Worm (Caenorhabditis elegans) whole organism, L1 larva: ENCODE results near the gene sid-5.

Source experiments
- C16A3.4 ChIP-seq: fragments of 150-350 bp; optimal IDR thresholded peaks from 2 replicates; lab custom pipeline; 2014; ENCODE audit warnings: missing biosample characterization, missing genetic modification characterization
- blmp-1 ChIP-seq: fragments of 150-350 bp; optimal IDR thresholded peaks from 2 replicates; lab custom pipeline; 2014; ENCODE audit warnings: missing biosample characterization, missing genetic modification characterization
- egl-27 ChIP-seq, 2 experiments: fragments of 150-350 bp in 1 of 2; sonication (generic microtip); optimal IDR thresholded peaks; 3 replicates each; lab custom pipeline; 2017 to 2018; ENCODE audit warnings: missing biosample characterization in 2 of 2, missing genetic modification characterization in 2 of 2, missing genetic modification reagents in 2 of 2
- fkh-4 ChIP-seq: sonication (generic microtip); optimal IDR thresholded peaks from 2 replicates; lab custom pipeline; 2016; ENCODE audit warnings: missing compliant biosample characterization, missing genetic modification characterization, borderline replicate concordance
- mdl-1 ChIP-seq, 2 experiments: fragments of 150-350 bp; optimal IDR thresholded peaks; 2 replicates each; lab custom pipeline; 2014 to 2017; ENCODE audit warnings: missing biosample characterization in 2 of 2, missing genetic modification characterization in 2 of 2, inconsistent platforms in 1 of 2
- nhr-76 ChIP-seq: sonication (generic microtip); optimal IDR thresholded peaks from 2 replicates; lab custom pipeline; 2017; ENCODE audit warnings: missing biosample characterization, missing genetic modification characterization
- snpc-4 ChIP-seq: fragments of 150-350 bp; optimal IDR thresholded peaks from 2 replicates; lab custom pipeline; 2014; ENCODE audit warnings: missing biosample characterization, missing genetic modification characterization
- xbp-1 ChIP-seq: sonication (generic microtip); optimal IDR thresholded peaks from 2 replicates; lab custom pipeline; 2016; ENCODE audit warnings: missing genetic modification characterization, missing compliant biosample characterization

DNA sequence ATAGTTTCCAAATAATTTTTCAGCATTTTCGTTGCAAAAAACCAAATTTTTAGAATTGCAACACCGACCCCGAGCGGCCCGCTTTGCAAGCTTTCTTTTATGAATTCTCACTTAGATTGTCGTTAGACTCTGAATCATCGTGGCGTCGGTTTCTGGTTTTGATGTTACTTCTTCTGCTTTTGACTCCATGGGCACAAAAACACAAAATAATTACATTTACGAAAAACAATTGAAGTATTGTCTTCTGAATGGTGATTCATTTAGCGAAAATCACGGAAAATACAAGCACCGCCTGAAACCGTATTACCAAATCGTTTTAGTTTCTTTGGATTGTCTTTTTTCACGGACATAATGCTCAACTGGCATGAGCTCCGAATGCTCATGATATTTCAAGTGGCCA, 3.4 kb upstream of the sid-5 start, which contains the start of gene pes-23:
- no peak for TF ChIP-seq nhr-76 (tag; lab: Kevin White, UChicago)
- TF ChIP-seq egl-27 (tag; optimal IDR thresholded peaks at IDR 0.05; lab: Kevin White, UChicago): no peak
- no peak for TF ChIP-seq snpc-4 (tag; lab: Kevin White, UChicago)
- no peak for TF ChIP-seq xbp-1
- TF ChIP-seq mdl-1 (tag; optimal IDR thresholded peaks at IDR 0.05; lab: Kevin White, UChicago): no peak
- no peak for TF ChIP-seq C16A3.4 (tag; lab: Kevin White, UChicago)
- no peak for TF ChIP-seq blmp-1 (tag; lab: Kevin White, UChicago)
- TF ChIP-seq fkh-4 (tag; lab: Kevin White, UChicago): no peak
